Fruit fly (Drosophila melanogaster) whole organism, embryonic: ENCODE measurements around the gene ft.

ENCODE experiments used
- CG12071 ChIP-seq: fragments of 200-800 bp; sonication (Bioruptor generic); optimal IDR thresholded peaks from 3 replicates; lab custom pipeline; 2018; ENCODE audit warnings: missing biosample characterization, mild to moderate bottlenecking, missing genetic modification characterization
- CG13123 ChIP-seq: fragments of 200-800 bp; sonication (Bioruptor generic); optimal IDR thresholded peaks from 2 replicates; lab custom pipeline; 2016; ENCODE audit warnings: missing biosample characterization, missing genetic modification characterization
- CG1602 ChIP-seq: fragments of 200-800 bp; sonication (Bioruptor generic); optimal IDR thresholded peaks from 3 replicates; lab custom pipeline; 2016; ENCODE audit warnings: missing biosample characterization, missing genetic modification characterization
- CG16813 ChIP-seq: fragments of 200-800 bp; sonication (Bioruptor generic); IDR thresholded peaks from 3 replicates; pipeline ENCODE4 v1.3.6; 2022; ENCODE audit warnings: missing biosample characterization, missing genetic modification characterization; ENCODE audit not compliant: partially characterized antibody
- CG16815 ChIP-seq: fragments of 200-800 bp; sonication (Bioruptor generic); optimal IDR thresholded peaks from 3 replicates; lab custom pipeline; 2017; ENCODE audit warnings: missing biosample characterization, mild to moderate bottlenecking, missing genetic modification characterization
- CG17361 ChIP-seq: fragments of 200-800 bp; sonication (Bioruptor generic); IDR thresholded peaks from 3 replicates; pipeline ENCODE4 v1.3.6; 2022; ENCODE audit warnings: missing biosample characterization, missing genetic modification characterization
- CG17829 ChIP-seq: fragments of 200-800 bp; optimal IDR thresholded peaks from 2 replicates; lab custom pipeline; 2019; ENCODE audit warnings: missing biosample characterization, mild to moderate bottlenecking, missing genetic modification characterization, moderate library complexity
- CG18619 ChIP-seq: fragments of 200-800 bp; sonication (Bioruptor generic); optimal IDR thresholded peaks from 3 replicates; lab custom pipeline; 2017; ENCODE audit warnings: missing biosample characterization, mild to moderate bottlenecking, missing genetic modification characterization
- CG4328 ChIP-seq: fragments of 200-800 bp; sonication (Bioruptor generic); optimal IDR thresholded peaks from 3 replicates; lab custom pipeline; 2017; ENCODE audit warnings: missing biosample characterization, missing genetic modification reagents, missing genetic modification characterization
- CG6813 ChIP-seq: fragments of 200-800 bp; sonication (Bioruptor generic); optimal IDR thresholded peaks from 2 replicates; lab custom pipeline; 2017; ENCODE audit warnings: missing biosample characterization, missing genetic modification characterization, mild to moderate bottlenecking, moderate library complexity, missing genetic modification reagents
- CG6854 ChIP-seq: fragments of 200-800 bp; sonication (Bioruptor generic); optimal IDR thresholded peaks from 3 replicates; lab custom pipeline; 2017; ENCODE audit warnings: missing biosample characterization, mild to moderate bottlenecking, missing genetic modification characterization
- CG7839 ChIP-seq: fragments of 200-800 bp; sonication (Bioruptor generic); optimal IDR thresholded peaks from 3 replicates; lab custom pipeline; 2018; ENCODE audit warnings: missing biosample characterization, mild to moderate bottlenecking, missing genetic modification characterization, moderate library complexity
- CG7987 ChIP-seq: fragments of 200-800 bp; sonication (Bioruptor generic); optimal IDR thresholded peaks from 2 replicates; lab custom pipeline; 2018; ENCODE audit warnings: missing biosample characterization, mild to moderate bottlenecking, missing genetic modification characterization, moderate library complexity
- CG8359 ChIP-seq: fragments of 200-800 bp; sonication (Bioruptor generic); optimal IDR thresholded peaks from 2 replicates; lab custom pipeline; 2017; ENCODE audit warnings: missing biosample characterization, mild to moderate bottlenecking, missing genetic modification characterization, borderline replicate concordance
- CG8478 ChIP-seq: fragments of >200 bp; optimal IDR thresholded peaks from 2 replicates; lab custom pipeline; 2018
- CG9215 ChIP-seq: fragments of 200-800 bp; sonication (Bioruptor generic); IDR thresholded peaks from 2 replicates; pipeline ENCODE4 v1.3.6; 2022; ENCODE audit warnings: missing biosample characterization, missing genetic modification characterization
- CG9876 ChIP-seq: fragments of 200-800 bp; sonication (Bioruptor generic); optimal IDR thresholded peaks from 2 replicates; lab custom pipeline; 2016; ENCODE audit warnings: missing biosample characterization, missing genetic modification characterization
- CG9932 ChIP-seq: fragments of 200-800 bp; sonication (Bioruptor generic); IDR thresholded peaks from 2 replicates; pipeline ENCODE4 v1.3.6; 2022; ENCODE audit warnings: missing biosample characterization, missing genetic modification characterization
- CHES-1-like ChIP-seq: fragments of 200-800 bp; sonication (Bioruptor generic); optimal IDR thresholded peaks from 2 replicates; lab custom pipeline; 2016; ENCODE audit warnings: missing biosample characterization, missing genetic modification characterization
- H2.0 ChIP-seq: fragments of 200-800 bp; sonication (Bioruptor generic); IDR thresholded peaks from 2 replicates; pipeline ENCODE4 v1.3.6; 2022; ENCODE audit warnings: missing biosample characterization, missing genetic modification characterization
- Hr3 ChIP-seq: fragments of 200-800 bp; sonication (Bioruptor generic); optimal IDR thresholded peaks from 3 replicates; lab custom pipeline; 2016; ENCODE audit warnings: missing biosample characterization, missing genetic modification characterization
- Hsf ChIP-seq: fragments of 200-800 bp; sonication (Bioruptor generic); optimal IDR thresholded peaks from 3 replicates; lab custom pipeline; 2016; ENCODE audit warnings: missing biosample characterization, missing genetic modification characterization
- Max ChIP-seq: fragments of 200-800 bp; sonication (Bioruptor generic); optimal IDR thresholded peaks from 2 replicates; lab custom pipeline; 2016; ENCODE audit warnings: missing biosample characterization, mild to moderate bottlenecking, missing genetic modification characterization
- NC2α ChIP-seq: fragments of 200-800 bp; sonication (Bioruptor generic); optimal IDR thresholded peaks from 2 replicates; lab custom pipeline; 2016; ENCODE audit warnings: missing biosample characterization, missing genetic modification characterization
- NFAT ChIP-seq: fragments of 200-800 bp; sonication (Bioruptor generic); IDR thresholded peaks from 2 replicates; pipeline ENCODE4 v1.3.6; 2022; ENCODE audit warnings: missing biosample characterization, missing genetic modification characterization
- NfI ChIP-seq: fragments of 200-800 bp; sonication (Bioruptor generic); optimal IDR thresholded peaks from 3 replicates; lab custom pipeline; 2018; ENCODE audit warnings: missing biosample characterization, mild to moderate bottlenecking, missing genetic modification characterization, moderate library complexity
- PHDP ChIP-seq: fragments of 200-800 bp; sonication (Bioruptor generic); optimal IDR thresholded peaks from 3 replicates; lab custom pipeline; 2018; ENCODE audit warnings: missing biosample characterization, mild to moderate bottlenecking, missing genetic modification characterization, moderate library complexity
- Ptx1 ChIP-seq: fragments of 200-800 bp; sonication (Bioruptor generic); IDR thresholded peaks from 2 replicates; pipeline ENCODE4 v1.3.6; 2022; ENCODE audit warnings: missing biosample characterization, missing genetic modification characterization
- Rfx ChIP-seq: fragments of 200-800 bp; sonication (Bioruptor generic); IDR thresholded peaks from 2 replicates; pipeline ENCODE4 v1.3.6; 2022; ENCODE audit warnings: missing biosample characterization, missing genetic modification characterization
- Ssrp ChIP-seq: fragments of 200-800 bp; sonication (Bioruptor generic); optimal IDR thresholded peaks from 2 replicates; lab custom pipeline; 2018; ENCODE audit warnings: missing biosample characterization, mild to moderate bottlenecking, missing genetic modification characterization, moderate library complexity
- Vsx1 ChIP-seq: fragments of 200-800 bp; sonication (Bioruptor generic); optimal IDR thresholded peaks from 2 replicates; lab custom pipeline; 2017; ENCODE audit warnings: missing biosample characterization, mild to moderate bottlenecking, missing genetic modification characterization, missing genetic modification reagents
- al ChIP-seq: fragments of 200-800 bp; sonication (Bioruptor generic); IDR thresholded peaks from 2 replicates; pipeline ENCODE4 v1.3.6; 2022; ENCODE audit warnings: missing biosample characterization, missing genetic modification characterization
- caup ChIP-seq: fragments of 200-800 bp; sonication (Bioruptor generic); optimal IDR thresholded peaks from 3 replicates; lab custom pipeline; 2017; ENCODE audit warnings: missing biosample characterization, mild to moderate bottlenecking, missing genetic modification characterization, moderate library complexity; ENCODE audit not compliant: severe bottlenecking
- fru ChIP-seq: fragments of >200 bp; optimal IDR thresholded peaks from 2 replicates; lab custom pipeline; 2017
- ham ChIP-seq: fragments of 200-800 bp; sonication (Bioruptor generic); IDR thresholded peaks from 2 replicates; pipeline ENCODE4 v1.3.6; 2022; ENCODE audit warnings: missing biosample characterization, missing genetic modification characterization
- hbn ChIP-seq: fragments of 200-800 bp; sonication (Bioruptor generic); IDR thresholded peaks from 2 replicates; pipeline ENCODE4 v1.3.6; 2022; ENCODE audit warnings: missing biosample characterization, missing genetic modification characterization; ENCODE audit not compliant: partially characterized antibody
- her ChIP-seq: fragments of 200-800 bp; sonication (Bioruptor generic); optimal IDR thresholded peaks from 2 replicates; lab custom pipeline; 2016; ENCODE audit warnings: missing biosample characterization, missing genetic modification characterization
- hkb ChIP-seq, 2 experiments: fragments of 200-800 bp in 1 of 2; fragments of >200 bp in 1 of 2; sonication (Bioruptor generic) in 1 of 2; IDR thresholded peaks in 1 of 2; optimal IDR thresholded peaks in 1 of 2; 2 replicates each; pipeline versions ENCODE4 v1.3.6 to Lab custom; 2017 to 2022; ENCODE audit warnings: missing biosample characterization in 1 of 2, missing genetic modification characterization in 1 of 2
- insv ChIP-seq, 2 experiments: fragments of 200-800 bp; sonication (Bioruptor generic); optimal IDR thresholded peaks; 3 replicates each; lab custom pipeline; 2016 to 2018; ENCODE audit warnings: missing biosample characterization in 2 of 2, missing genetic modification characterization in 2 of 2
- jigr1 ChIP-seq: fragments of 200-800 bp; sonication (Bioruptor generic); IDR thresholded peaks from 3 replicates; pipeline ENCODE4 v1.3.6; 2022; ENCODE audit warnings: missing biosample characterization, missing genetic modification characterization
- lov ChIP-seq, 2 experiments: fragments of 200-800 bp in 1 of 2; fragments of >200 bp in 1 of 2; sonication (Bioruptor generic) in 1 of 2; IDR thresholded peaks in 1 of 2; optimal IDR thresholded peaks in 1 of 2; 2 replicates in 1 of 2; 3 replicates in 1 of 2; pipeline versions ENCODE4 v1.3.6 to Lab custom; 2017 to 2022; ENCODE audit warnings: missing biosample characterization in 1 of 2, missing genetic modification characterization in 1 of 2
- mam ChIP-seq: fragments of 200-800 bp; sonication (Bioruptor generic); optimal IDR thresholded peaks from 3 replicates; lab custom pipeline; 2016; ENCODE audit warnings: missing biosample characterization, missing genetic modification characterization
- nerfin-1 ChIP-seq: fragments of 200-800 bp; sonication (Bioruptor generic); optimal IDR thresholded peaks from 3 replicates; lab custom pipeline; 2019; ENCODE audit warnings: missing biosample characterization, mild to moderate bottlenecking, missing genetic modification characterization, moderate library complexity
- nmo ChIP-seq: fragments of 200-800 bp; sonication (Bioruptor generic); optimal IDR thresholded peaks from 2 replicates; lab custom pipeline; 2018; ENCODE audit warnings: missing biosample characterization, mild to moderate bottlenecking, missing genetic modification characterization, moderate library complexity
- odd ChIP-seq: fragments of 200-800 bp; sonication (Bioruptor generic); optimal IDR thresholded peaks from 2 replicates; lab custom pipeline; 2017; ENCODE audit warnings: missing biosample characterization, mild to moderate bottlenecking, missing genetic modification characterization
- onecut ChIP-seq: fragments of 200-800 bp; sonication (Bioruptor generic); IDR thresholded peaks from 2 replicates; pipeline ENCODE4 v1.3.6; 2022; ENCODE audit warnings: missing biosample characterization, missing genetic modification characterization
- psq ChIP-seq: fragments of 200-800 bp; sonication (Bioruptor generic); optimal IDR thresholded peaks from 2 replicates; lab custom pipeline; 2017; ENCODE audit warnings: missing biosample characterization, missing genetic modification characterization
- pzg ChIP-seq: fragments of 200-800 bp; sonication (Bioruptor generic); optimal IDR thresholded peaks from 3 replicates; lab custom pipeline; 2018; ENCODE audit warnings: missing biosample characterization, mild to moderate bottlenecking, missing genetic modification characterization, moderate library complexity
- twi ChIP-seq: fragments of 200-800 bp; optimal IDR thresholded peaks from 2 replicates; lab custom pipeline; 2019; ENCODE audit warnings: missing biosample characterization, mild to moderate bottlenecking, missing genetic modification characterization, moderate library complexity
- wek ChIP-seq: fragments of 200-800 bp; sonication (Bioruptor generic); optimal IDR thresholded peaks from 3 replicates; lab custom pipeline; 2018; ENCODE audit warnings: missing biosample characterization, mild to moderate bottlenecking, missing genetic modification characterization, moderate library complexity

ft gene

DNA sequence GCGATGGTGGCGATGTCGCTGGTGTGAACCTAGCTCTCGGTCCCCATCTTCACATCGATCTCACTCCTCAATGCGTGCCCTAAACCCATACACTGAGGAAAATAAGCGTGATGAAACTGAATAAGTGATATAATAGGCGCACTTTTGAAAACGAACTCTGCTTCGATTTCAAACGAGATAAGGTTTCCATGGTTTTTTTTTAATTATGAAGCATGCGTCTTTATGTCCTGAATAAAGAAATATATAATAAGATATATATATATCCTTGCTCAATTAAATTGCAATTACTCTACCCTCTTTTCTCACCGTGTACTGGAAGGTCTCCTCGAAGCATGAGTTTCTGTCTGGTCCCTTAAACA lies 1.3 kb upstream of the ft start (continued):
- peak; percentile 22 for TF ChIP-seq caup
- TF ChIP-seq Rfx (GFP tag; lab: Robert Waterston, UW), result peak; percentile 68
- peak; percentile 10 for TF ChIP-seq mam (GFP tag; lab: Kevin White, UChicago)
- TF ChIP-seq CG18619 (GFP tag; lab: Kevin White, UChicago), result peak; percentile 54
- peak; percentile 19; the same call in 1 of the 2 replicates for TF ChIP-seq CG9215
- TF ChIP-seq Vsx1 (GFP tag; lab: Kevin White, UChicago), result peak; percentile 51
- 0 out of 2 replicates have a peak, but pooled peaks have one; percentile 32 for TF ChIP-seq al
- TF ChIP-seq CG12071, result no peak
- TF ChIP-seq CG7839 (tag; lab: Kevin White, UChicago), result peak; percentile 76
- TF ChIP-seq H2.0 (GFP tag; lab: Robert Waterston, UW), result 0 out of 2 replicates have a peak, but pooled peaks have one; percentile 38
- TF ChIP-seq CG17829 (tag; lab: Kevin White, UChicago), result peak; percentile 89
- TF ChIP-seq CG6813 (GFP tag; lab: Kevin White, UChicago), result peak; percentile 74
- 0 out of 2 replicates have a peak, but pooled peaks have one; percentile 8 for TF ChIP-seq Ptx1
- TF ChIP-seq PHDP (tag; lab: Kevin White, UChicago), result peak; percentile 65
- no peak for TF ChIP-seq ham (GFP tag; lab: Robert Waterston, UW)
- peak; percentile 37 for TF ChIP-seq twi
- no peak for TF ChIP-seq NC2α (GFP tag; lab: Kevin White, UChicago)
- TF ChIP-seq CG16813 (GFP tag; lab: Robert Waterston, UW), result no peak
- no peak for TF ChIP-seq hkb (optimal IDR thresholded peaks at IDR 0.05; lab: Kevin White, UChicago)
- TF ChIP-seq hkb (GFP tag; IDR thresholded peaks at IDR 0.05; lab: Robert Waterston, UW), result peak; percentile 48; the same call in 1 of the 2 replicates
- TF ChIP-seq CHES-1-like, result peak; percentile 11
- TF ChIP-seq NFAT (GFP tag; lab: Robert Waterston, UW), result peak; percentile 28; the same call in 1 of the 2 replicates
- peak; percentile 19 for TF ChIP-seq NfI (GFP tag; lab: Kevin White, UChicago)
- TF ChIP-seq wek (GFP tag; lab: Kevin White, UChicago), result no peak
- TF ChIP-seq psq (GFP tag; lab: Kevin White, UChicago), result no peak
- peak; percentile 13 for TF ChIP-seq odd (GFP tag; lab: Kevin White, UChicago)
- peak; percentile 44 for TF ChIP-seq onecut (GFP tag; lab: Robert Waterston, UW)
- peak; percentile 78 for TF ChIP-seq CG16815
- no peak for TF ChIP-seq jigr1 (GFP tag; lab: Robert Waterston, UW)
- TF ChIP-seq Hr3 (GFP tag; lab: Kevin White, UChicago), result peak; percentile 57
- TF ChIP-seq CG17361 (GFP tag; lab: Robert Waterston, UW), result peak; percentile 79
- no peak for TF ChIP-seq CG6854 (GFP tag; lab: Kevin White, UChicago)
- no peak for TF ChIP-seq CG9876 (GFP tag; lab: Kevin White, UChicago)
- TF ChIP-seq CG7987, result peak; percentile 25
- peak; percentile 30 for TF ChIP-seq CG13123 (GFP tag; lab: Kevin White, UChicago)
- TF ChIP-seq CG8478 (lab: Kevin White, UChicago), result no peak
- TF ChIP-seq Max (GFP tag; lab: Kevin White, UChicago), result peak; percentile 11
- peak; percentile 73 for TF ChIP-seq nmo (GFP tag; lab: Kevin White, UChicago)
- TF ChIP-seq Hsf, result peak; percentile 18
- no peak for TF ChIP-seq pzg (GFP tag; lab: Kevin White, UChicago)
- no peak for TF ChIP-seq hbn
- TF ChIP-seq CG4328 (GFP tag; lab: Kevin White, UChicago), result peak; percentile 7
- TF ChIP-seq CG1602 (GFP tag; lab: Kevin White, UChicago), result peak; percentile 68
- peak; percentile 71 for TF ChIP-seq CG9932 (GFP tag; lab: Robert Waterston, UW)
- TF ChIP-seq Ssrp (tag; lab: Kevin White, UChicago), result peak; percentile 65
- no peak for TF ChIP-seq fru (lab: Kevin White, UChicago)
- no peak for TF ChIP-seq her (GFP tag; lab: Kevin White, UChicago)
- TF ChIP-seq lov (optimal IDR thresholded peaks at IDR 0.05; lab: Kevin White, UChicago), result no peak
- 0 out of 3 replicates have a peak, but pooled peaks have one; percentile 61 for TF ChIP-seq lov (GFP tag; IDR thresholded peaks at IDR 0.05; lab: Robert Waterston, UW)
- no peak for TF ChIP-seq insv (GFP tag; optimal IDR thresholded peaks at IDR 0.05; lab: Kevin White, UChicago)
- peak; percentile 39 for TF ChIP-seq CG8359 (GFP tag; lab: Kevin White, UChicago)
- peak; percentile 60 for TF ChIP-seq nerfin-1
